Worm (Caenorhabditis elegans) whole organism, late embryonic: ENCODE data around the gene M6.11.

ENCODE experiments used
- K02D7.2 ChIP-seq: sonication (generic microtip); optimal IDR thresholded peaks from 2 replicates; lab custom pipeline; 2017; ENCODE audit warnings: mild to moderate bottlenecking, missing genetic modification characterization, missing compliant biosample characterization
- ama-1 ChIP-seq: fragments of 150-350 bp; optimal IDR thresholded peaks from 2 replicates; lab custom pipeline; 2014
- ceh-19 ChIP-seq: fragments of 200-800 bp; sonication (Bioruptor generic); optimal IDR thresholded peaks from 2 replicates; lab custom pipeline; 2018; ENCODE audit warnings: mild to moderate bottlenecking, missing genetic modification characterization, missing compliant biosample characterization
- dmd-4 ChIP-seq: sonication (generic microtip); optimal IDR thresholded peaks from 2 replicates; lab custom pipeline; 2016; ENCODE audit warnings: borderline replicate concordance, missing genetic modification characterization, missing compliant biosample characterization
- dve-1 ChIP-seq: sonication (generic microtip); optimal IDR thresholded peaks from 2 replicates; lab custom pipeline; 2017; ENCODE audit warnings: antibody characterized with exemption, mild to moderate bottlenecking, missing genetic modification characterization, missing compliant biosample characterization
- fkh-10 ChIP-seq: fragments of 150-350 bp; optimal IDR thresholded peaks from 2 replicates; lab custom pipeline; 2014; ENCODE audit warnings: missing biosample characterization, missing genetic modification reagents, missing genetic modification characterization
- lin-11 ChIP-seq: fragments of 200-800 bp; sonication (Bioruptor generic); optimal IDR thresholded peaks from 2 replicates; lab custom pipeline; 2018; ENCODE audit warnings: mild to moderate bottlenecking, missing genetic modification characterization, missing compliant biosample characterization
- madf-2 ChIP-seq: sonication (generic microtip); optimal IDR thresholded peaks from 2 replicates; lab custom pipeline; 2017; ENCODE audit warnings: missing genetic modification characterization, missing compliant biosample characterization
- nfya-1 ChIP-seq: sonication (generic microtip); optimal IDR thresholded peaks from 2 replicates; lab custom pipeline; 2017; ENCODE audit warnings: missing genetic modification characterization, mild to moderate bottlenecking, missing compliant biosample characterization, antibody characterized with exemption, moderate library complexity
- npax-4 ChIP-seq: sonication (generic microtip); optimal IDR thresholded peaks from 2 replicates; lab custom pipeline; 2016; ENCODE audit warnings: missing genetic modification characterization, missing compliant biosample characterization
- pha-2 ChIP-seq: sonication (generic microtip); optimal IDR thresholded peaks from 2 replicates; lab custom pipeline; 2017; ENCODE audit warnings: mild to moderate bottlenecking, missing genetic modification characterization, missing compliant biosample characterization
- sdc-2 ChIP-seq: sonication (generic microtip); optimal IDR thresholded peaks from 2 replicates; lab custom pipeline; 2016; ENCODE audit warnings: missing genotype, missing genetic modification characterization, missing compliant biosample characterization

DNA sequence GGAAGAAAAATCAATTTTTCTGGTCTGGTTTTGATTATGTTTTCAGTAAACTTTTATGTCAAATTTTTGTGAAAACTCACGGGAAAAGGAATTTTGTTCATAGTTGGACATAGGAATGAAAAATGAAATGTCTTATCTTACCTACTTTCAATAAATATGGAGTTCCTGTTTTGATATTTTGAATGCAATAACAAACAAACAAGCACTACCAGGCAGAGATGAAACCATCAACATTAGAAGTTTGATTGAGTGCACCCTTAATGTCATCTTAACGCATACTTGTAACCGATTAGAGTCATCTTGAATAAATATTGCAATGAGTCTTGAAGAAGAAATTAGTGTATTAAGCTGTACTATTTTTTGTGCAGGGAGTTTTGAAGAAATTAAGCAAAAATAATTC, at the start of gene M6.11:
- no peak for TF ChIP-seq lin-11 (tag; lab: Kevin White, UChicago)
- TF ChIP-seq K02D7.2 (tag; lab: Kevin White, UChicago) = no peak
- no peak for TF ChIP-seq ceh-19 (GFP tag; lab: Kevin White, UChicago)
- TF ChIP-seq npax-4 (tag; lab: Kevin White, UChicago) = no peak
- TF ChIP-seq fkh-10 (GFP tag; lab: Kevin White, UChicago) = no peak
- TF ChIP-seq pha-2 (tag; lab: Kevin White, UChicago) = no peak
- TF ChIP-seq dve-1 = no peak
- TF ChIP-seq ama-1 = no peak
- no peak for TF ChIP-seq sdc-2
- no peak for TF ChIP-seq madf-2 (tag; lab: Kevin White, UChicago)
- TF ChIP-seq dmd-4 (tag; lab: Kevin White, UChicago) = no peak
- no peak for TF ChIP-seq nfya-1
